Worm (Caenorhabditis elegans): ENCODE results near the gene mfn-1.

DNA sequence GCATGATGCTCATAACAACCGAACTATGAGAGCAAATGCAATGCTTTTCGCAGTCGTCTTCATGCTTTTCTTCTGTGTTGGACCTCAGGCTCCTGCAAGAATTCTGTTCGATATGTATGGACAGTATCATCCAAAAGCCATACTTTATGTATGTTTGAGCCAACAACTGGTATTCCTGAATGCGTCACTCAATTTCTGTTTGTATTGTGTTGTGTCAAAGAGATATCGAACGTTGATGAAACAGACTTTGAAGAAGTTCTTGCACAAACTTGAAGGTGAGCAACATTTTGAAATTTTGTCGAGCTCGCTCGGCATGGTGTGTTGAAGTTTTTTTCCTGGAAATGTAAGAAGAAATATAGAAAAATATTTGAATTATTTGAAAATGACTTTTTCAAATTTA, 41.1 kb upstream of the mfn-1 start:
- no peak for TF ChIP-seq nhr-25 (tag; optimal IDR thresholded peaks at IDR 0.05)
- TF ChIP-seq ama-1 (optimal IDR thresholded peaks at IDR 0.05) = no peak
- TF ChIP-seq ztf-11 (tag; optimal IDR thresholded peaks at IDR 0.05) = no peak
- TF ChIP-seq unc-62 (GFP tag; optimal IDR thresholded peaks at IDR 0.05) = no peak
- TF ChIP-seq egl-5 (tag; optimal IDR thresholded peaks at IDR 0.05) = no peak
- TF ChIP-seq fos-1 (tag; optimal IDR thresholded peaks at IDR 0.05) = no peak

All from whole organism, L3 larva.